Worm (Caenorhabditis elegans) whole organism, young adult: ENCODE data around the gene T22F7.4.

Source experiments
- F49E8.2 ChIP-seq: sonication (generic microtip); optimal IDR thresholded peaks from 3 replicates; lab custom pipeline; 2017; ENCODE audit warnings: missing genetic modification characterization, mild to moderate bottlenecking, missing compliant biosample characterization, antibody characterized with exemption, moderate library complexity; ENCODE audit not compliant: insufficient read depth
- F57A8.1 ChIP-seq: fragments of 200-800 bp; sonication (Bioruptor generic); optimal IDR thresholded peaks from 2 replicates; lab custom pipeline; 2018; ENCODE audit warnings: mild to moderate bottlenecking, missing genetic modification characterization, moderate library complexity, missing compliant biosample characterization
- ama-1 ChIP-seq, 3 experiments: fragments of 150-350 bp in 1 of 3; sonication (generic microtip) in 2 of 3; optimal IDR thresholded peaks; 2 replicates each; lab custom pipeline; 2014 to 2018; ENCODE audit warnings: missing biosample characterization in 2 of 3, missing genetic modification characterization in 2 of 3, missing genetic modification reagents in 2 of 3
- attf-6 ChIP-seq: fragments of 200-800 bp; sonication (Bioruptor generic); IDR thresholded peaks from 2 replicates; pipeline ENCODE4 v1.3.6; 2022; ENCODE audit warnings: missing genetic modification reagents, missing genetic modification characterization, missing compliant biosample characterization
- bed-2 ChIP-seq: fragments of 200-800 bp; sonication (Bioruptor generic); IDR thresholded peaks from 2 replicates; pipeline ENCODE4 v1.3.6; 2022; ENCODE audit warnings: missing genetic modification reagents, missing genetic modification characterization, missing compliant biosample characterization
- ceh-79 ChIP-seq: sonication (generic microtip); optimal IDR thresholded peaks from 2 replicates; lab custom pipeline; 2017; ENCODE audit warnings: mild to moderate bottlenecking, missing genetic modification characterization, missing compliant biosample characterization
- chd-7 ChIP-seq: sonication (generic microtip); optimal IDR thresholded peaks from 2 replicates; lab custom pipeline; 2016; ENCODE audit warnings: mild to moderate bottlenecking, missing genetic modification characterization, moderate library complexity, missing compliant biosample characterization
- egl-18 ChIP-seq: fragments of 200-800 bp; sonication (Bioruptor generic); IDR thresholded peaks from 2 replicates; pipeline ENCODE4 v1.3.6; 2022; ENCODE audit warnings: missing genetic modification reagents, missing genetic modification characterization, missing compliant biosample characterization
- lin-35 ChIP-seq, 3 experiments: fragments of 150-350 bp in 2 of 3; sonication (generic microtip) in 1 of 3; optimal IDR thresholded peaks; 2 replicates each; lab custom pipeline; 2014 to 2018; ENCODE audit warnings: missing biosample characterization in 3 of 3, missing genetic modification characterization in 3 of 3, missing genetic modification reagents in 3 of 3
- lir-1 ChIP-seq: fragments of 200-800 bp; sonication (Bioruptor generic); conservative IDR thresholded peaks from 2 replicates; pipeline ENCODE4 v1.3.6; 2022; ENCODE audit warnings: missing genetic modification reagents, missing genetic modification characterization, missing compliant biosample characterization
- lsy-27 ChIP-seq: sonication (generic microtip); optimal IDR thresholded peaks from 2 replicates; lab custom pipeline; 2017; ENCODE audit warnings: missing genetic modification characterization, mild to moderate bottlenecking, missing compliant biosample characterization, antibody characterized with exemption, missing genotype, borderline replicate concordance; ENCODE audit not compliant: insufficient read depth
- madf-8 ChIP-seq: fragments of 200-800 bp; sonication (Bioruptor generic); conservative IDR thresholded peaks from 2 replicates; pipeline ENCODE4 v1.3.6; 2022; ENCODE audit warnings: missing genetic modification reagents, missing genetic modification characterization, missing compliant biosample characterization
- sptf-2 ChIP-seq: fragments of 200-800 bp; sonication (Bioruptor generic); optimal IDR thresholded peaks from 2 replicates; lab custom pipeline; 2018; ENCODE audit warnings: mild to moderate bottlenecking, missing genetic modification characterization, missing compliant biosample characterization
- unc-62 ChIP-seq: fragments of 150-350 bp; optimal IDR thresholded peaks from 2 replicates; lab custom pipeline; 2014; ENCODE audit warnings: missing biosample characterization, missing genetic modification reagents, missing genetic modification characterization

DNA sequence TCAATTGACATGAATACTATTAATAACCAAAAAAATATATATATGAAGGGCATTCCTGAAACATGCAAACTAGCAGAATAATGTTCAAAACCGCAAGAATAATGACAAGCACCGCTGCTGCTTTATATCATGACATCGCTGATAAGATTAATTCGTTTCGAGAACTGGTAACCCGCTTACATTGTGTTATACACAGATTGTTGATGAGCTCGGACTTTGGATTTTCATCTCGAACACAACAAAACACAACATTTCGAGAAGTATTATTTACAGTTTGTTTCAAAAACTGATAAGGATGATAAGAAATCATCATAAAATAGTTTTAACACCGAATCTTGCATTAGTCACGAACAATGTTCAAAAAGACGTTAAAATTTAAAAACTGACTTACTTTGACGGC, 4.2 kb upstream of the T22F7.4 start:
- TF ChIP-seq ama-1 (optimal IDR thresholded peaks at IDR 0.05; lab: Kevin White, UChicago) = no peak
- TF ChIP-seq ama-1 (GFP tag; optimal IDR thresholded peaks at IDR 0.05; lab: Kevin White, UChicago) = no peak
- no peak for TF ChIP-seq madf-8 (GFP tag; lab: Robert Waterston, UW)
- TF ChIP-seq attf-6 (GFP tag; lab: Robert Waterston, UW) = no peak
- TF ChIP-seq bed-2 (GFP tag; lab: Robert Waterston, UW) = no peak
- no peak for TF ChIP-seq F49E8.2
- TF ChIP-seq lsy-27 (tag; lab: Kevin White, UChicago) = no peak
- TF ChIP-seq F57A8.1 (GFP tag; lab: Kevin White, UChicago) = no peak
- no peak for TF ChIP-seq chd-7 (tag; lab: Kevin White, UChicago)
- TF ChIP-seq lin-35 (GFP tag; optimal IDR thresholded peaks at IDR 0.05; lab: Kevin White, UChicago) = no peak
- no peak for TF ChIP-seq ceh-79
- TF ChIP-seq unc-62 (GFP tag; lab: Kevin White, UChicago) = no peak
- no peak for TF ChIP-seq sptf-2
- TF ChIP-seq egl-18 = no peak
- no peak for TF ChIP-seq lir-1 (GFP tag; lab: Robert Waterston, UW)
